Fruit fly (Drosophila melanogaster): Measurements from ENCODE around the gene Kcmf1.

- no peak for TF ChIP-seq fd3F (GFP tag; optimal IDR thresholded peaks at IDR 0.05)
- TF ChIP-seq pan (optimal IDR thresholded peaks at IDR 0.05): no peak
- TF ChIP-seq pan (GFP tag; optimal IDR thresholded peaks at IDR 0.05 in 1 of 2, IDR thresholded peaks at IDR 0.05 in 1 of 2): no peak
- TF ChIP-seq CG10959 (GFP tag; IDR thresholded peaks at IDR 0.05): no peak
- TF ChIP-seq CG18599 (GFP tag; optimal IDR thresholded peaks at IDR 0.05): no peak
- no peak for TF ChIP-seq CG30403 (GFP tag; optimal IDR thresholded peaks at IDR 0.05)
- no peak for TF ChIP-seq Xrp1 (GFP tag; IDR thresholded peaks at IDR 0.05)
- no peak for TF ChIP-seq ttk (GFP tag; IDR thresholded peaks at IDR 0.05)
- TF ChIP-seq ATbp (GFP tag; optimal IDR thresholded peaks at IDR 0.05): no peak
- no peak for TF ChIP-seq klu (GFP tag; IDR thresholded peaks at IDR 0.05)
- TF ChIP-seq org-1 (GFP tag; optimal IDR thresholded peaks at IDR 0.05): no peak
- no peak for TF ChIP-seq so (GFP tag; IDR thresholded peaks at IDR 0.05)
Measured at dm6 chr3R:8997397-8997796, 17.3 kb downstream of the Kcmf1 start, which contains the start of gene CG11977.
